Worm (Caenorhabditis elegans): ENCODE results near the gene zig-13.

DNA sequence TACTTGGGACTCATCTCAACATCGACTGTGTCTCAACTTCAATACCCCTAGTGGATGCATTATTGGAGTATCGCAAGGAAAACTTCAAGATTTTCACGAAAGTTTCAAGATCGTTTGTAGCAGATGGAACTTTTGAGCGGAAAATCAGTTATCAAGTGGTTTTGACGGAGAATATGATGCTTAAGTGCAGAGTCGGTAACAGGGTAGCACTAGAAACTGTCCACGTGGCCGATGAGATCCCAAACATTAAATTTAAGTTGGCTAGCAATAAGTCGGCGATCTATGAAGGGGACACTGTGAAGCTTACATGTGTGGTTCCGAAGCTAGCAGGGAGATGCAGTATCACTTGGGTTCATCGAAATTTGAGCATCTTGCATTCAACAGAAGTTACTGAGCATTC is 2.6 kb upstream of the zig-13 start:
- no peak for TF ChIP-seq dao-5 (tag; optimal IDR thresholded peaks at IDR 0.05)
- no peak for TF ChIP-seq W03F9.2 (tag; optimal IDR thresholded peaks at IDR 0.05)

All from whole organism, L4/young adult.